Fruit fly (Drosophila melanogaster): Measurements from ENCODE around the gene LeuRS.

LeuRS gene

dm6 chr2L:3539412-3539743, 24.9 kb upstream of the LeuRS start (continued):
- TF ChIP-seq CG10321 (GFP tag; IDR thresholded peaks at IDR 0.05) = peak; percentile 90
- TF ChIP-seq dysf (GFP tag; IDR thresholded peaks at IDR 0.05) = no peak
- TF ChIP-seq CG8478 (optimal IDR thresholded peaks at IDR 0.05) = peak; percentile 62
- no peak for TF ChIP-seq NFAT (GFP tag; IDR thresholded peaks at IDR 0.05)
- no peak for TF ChIP-seq Fer1 (GFP tag; optimal IDR thresholded peaks at IDR 0.05)
- peak; percentile 51 for TF ChIP-seq ewg (GFP tag; optimal IDR thresholded peaks at IDR 0.05)
- TF ChIP-seq pros (GFP tag; optimal IDR thresholded peaks at IDR 0.05) = no peak
- peak; percentile 90 for TF ChIP-seq Deaf1 (tag; optimal IDR thresholded peaks at IDR 0.05)
- TF ChIP-seq ranshi (GFP tag; IDR thresholded peaks at IDR 0.05) = no peak
- no peak for TF ChIP-seq sd (tag; optimal IDR thresholded peaks at IDR 0.05)
- TF ChIP-seq CG6654 (GFP tag; optimal IDR thresholded peaks at IDR 0.05) = no peak
- no peak for TF ChIP-seq da (GFP tag; optimal IDR thresholded peaks at IDR 0.05)
- no peak for TF ChIP-seq CG6813 (GFP tag; optimal IDR thresholded peaks at IDR 0.05)
- no peak for TF ChIP-seq CG12219 (GFP tag; optimal IDR thresholded peaks at IDR 0.05)
- no peak for TF ChIP-seq Hr39 (optimal IDR thresholded peaks at IDR 0.05)
- no peak for TF ChIP-seq salm (tag; optimal IDR thresholded peaks at IDR 0.05)
- no peak for TF ChIP-seq TFAM (GFP tag; optimal IDR thresholded peaks at IDR 0.05)
- TF ChIP-seq CG16815 (GFP tag; optimal IDR thresholded peaks at IDR 0.05) = no peak
- TF ChIP-seq bowl (GFP tag; IDR thresholded peaks at IDR 0.05) = peak; percentile 93
- no peak for TF ChIP-seq CG7745 (tag; optimal IDR thresholded peaks at IDR 0.05)
- 0 out of 2 replicates have a peak, but pooled peaks have one; percentile 14 for TF ChIP-seq ara (GFP tag; IDR thresholded peaks at IDR 0.05)
- no peak for TF ChIP-seq chm (GFP tag; IDR thresholded peaks at IDR 0.05)
- TF ChIP-seq en (GFP tag; optimal IDR thresholded peaks at IDR 0.05) = no peak
- no peak for TF ChIP-seq CG13287 (GFP tag; IDR thresholded peaks at IDR 0.05; ENCODE audit: partially characterized antibody)
- no peak for TF ChIP-seq cas (GFP tag; IDR thresholded peaks at IDR 0.05)
- TF ChIP-seq Aef1 (GFP tag; IDR thresholded peaks at IDR 0.05) = no peak
- TF ChIP-seq ham (GFP tag; IDR thresholded peaks at IDR 0.05) = no peak
- peak; percentile 15 for TF ChIP-seq Nf-YC (tag; optimal IDR thresholded peaks at IDR 0.05)
- no peak for TF ChIP-seq CG8765 (GFP tag; IDR thresholded peaks at IDR 0.05)
- TF ChIP-seq CG8089 (GFP tag; optimal IDR thresholded peaks at IDR 0.05) = no peak
- no peak for TF ChIP-seq Meics (GFP tag; optimal IDR thresholded peaks at IDR 0.05)
- TF ChIP-seq grn (GFP tag; optimal IDR thresholded peaks at IDR 0.05) = no peak
- TF ChIP-seq CG10565 (GFP tag; optimal IDR thresholded peaks at IDR 0.05) = no peak
- TF ChIP-seq aop (GFP tag; IDR thresholded peaks at IDR 0.05) = no peak
- peak; percentile 18 for TF ChIP-seq CoRest (tag; optimal IDR thresholded peaks at IDR 0.05)
- no peak for TF ChIP-seq Atf6 (GFP tag; IDR thresholded peaks at IDR 0.05)
- no peak for TF ChIP-seq inv (GFP tag; IDR thresholded peaks at IDR 0.05; ENCODE audit: partially characterized antibody)
- no peak for TF ChIP-seq Gsc (GFP tag; IDR thresholded peaks at IDR 0.05)
- peak; percentile 33 for TF ChIP-seq CG15479 (GFP tag; optimal IDR thresholded peaks at IDR 0.05)
- TF ChIP-seq bsh (GFP tag; optimal IDR thresholded peaks at IDR 0.05) = no peak
- no peak for TF ChIP-seq fd64A (GFP tag; optimal IDR thresholded peaks at IDR 0.05)
- TF ChIP-seq ftz-f1 (GFP tag; optimal IDR thresholded peaks at IDR 0.05) = no peak
- TF ChIP-seq HLH4C (GFP tag; IDR thresholded peaks at IDR 0.05; ENCODE audit: partially characterized antibody) = peak; percentile 15; the same call in 1 of the 3 replicates
- no peak for TF ChIP-seq Lhr (GFP tag; optimal IDR thresholded peaks at IDR 0.05)
- TF ChIP-seq CG6175 (GFP tag; IDR thresholded peaks at IDR 0.05) = no peak
- TF ChIP-seq tx (GFP tag; optimal IDR thresholded peaks at IDR 0.05) = no peak
- TF ChIP-seq vvl (GFP tag; IDR thresholded peaks at IDR 0.05) = 0 out of 2 replicates have a peak, but pooled peaks have one; percentile 9
- no peak for TF ChIP-seq Dek (tag; optimal IDR thresholded peaks at IDR 0.05)
- peak; percentile 15 for TF ChIP-seq kni (GFP tag; optimal IDR thresholded peaks at IDR 0.05)
- TF ChIP-seq nmo (GFP tag; optimal IDR thresholded peaks at IDR 0.05) = peak; percentile 3
- no peak for TF ChIP-seq hkb (optimal IDR thresholded peaks at IDR 0.05)
- no peak for TF ChIP-seq hkb (GFP tag; IDR thresholded peaks at IDR 0.05)
- no peak for TF ChIP-seq croc (GFP tag; conservative IDR thresholded peaks at IDR 0.05)
- TF ChIP-seq CTCF (GFP tag; optimal IDR thresholded peaks at IDR 0.05) = no peak
